Worm (Caenorhabditis elegans) whole organism, L3 larva: Measurements from ENCODE around the gene smrc-1.

ENCODE experiments used
- R02D3.7 ChIP-seq: fragments of 150-350 bp; optimal IDR thresholded peaks from 2 replicates; lab custom pipeline; 2014; ENCODE audit warnings: missing biosample characterization, missing genetic modification characterization
- ZK546.5 ChIP-seq: sonication (generic microtip); optimal IDR thresholded peaks from 2 replicates; lab custom pipeline; 2017; ENCODE audit warnings: missing biosample characterization, missing genetic modification characterization
- aly-2 ChIP-seq: fragments of 150-350 bp; optimal IDR thresholded peaks from 2 replicates; lab custom pipeline; 2014; ENCODE audit warnings: missing biosample characterization, missing genetic modification characterization
- ama-1 ChIP-seq: fragments of 150-350 bp; optimal IDR thresholded peaks from 2 replicates; lab custom pipeline; 2018
- ceh-16 ChIP-seq: sonication (generic microtip); optimal IDR thresholded peaks from 2 replicates; lab custom pipeline; 2017; ENCODE audit warnings: missing biosample characterization, missing genetic modification characterization
- ceh-82 ChIP-seq: fragments of 150-350 bp; optimal IDR thresholded peaks from 2 replicates; lab custom pipeline; 2014; ENCODE audit warnings: missing biosample characterization, missing genetic modification characterization
- daf-12 ChIP-seq: fragments of 150-350 bp; optimal IDR thresholded peaks from 2 replicates; lab custom pipeline; 2014; ENCODE audit warnings: missing biosample characterization, missing genetic modification reagents, missing genetic modification characterization
- egl-5 ChIP-seq: fragments of 150-350 bp; optimal IDR thresholded peaks from 2 replicates; lab custom pipeline; 2017; ENCODE audit warnings: missing biosample characterization, missing genetic modification reagents, missing genetic modification characterization, inconsistent platforms
- elt-2 ChIP-seq: sonication (generic microtip); optimal IDR thresholded peaks from 2 replicates; lab custom pipeline; 2016; ENCODE audit warnings: missing genetic modification reagents, mild to moderate bottlenecking, missing genetic modification characterization, missing compliant biosample characterization
- elt-3 ChIP-seq, 3 experiments: fragments of 150-350 bp in 1 of 3; sonication (generic microtip) in 2 of 3; optimal IDR thresholded peaks; 2 replicates in 2 of 3; 4 replicates in 1 of 3; lab custom pipeline; 2014 to 2017; ENCODE audit warnings: missing biosample characterization in 3 of 3, missing genetic modification characterization in 3 of 3
- fkh-10 ChIP-seq: sonication (generic microtip); optimal IDR thresholded peaks from 2 replicates; lab custom pipeline; 2017; ENCODE audit warnings: missing biosample characterization, missing genetic modification reagents, missing genetic modification characterization
- fos-1 ChIP-seq: fragments of 150-350 bp; optimal IDR thresholded peaks from 2 replicates; lab custom pipeline; 2014; ENCODE audit warnings: missing biosample characterization, missing genetic modification characterization
- jun-1 ChIP-seq: fragments of 150-350 bp; optimal IDR thresholded peaks from 2 replicates; lab custom pipeline; 2014; ENCODE audit warnings: missing biosample characterization, missing genetic modification reagents, missing genetic modification characterization
- lin-15B ChIP-seq: fragments of 150-350 bp; optimal IDR thresholded peaks from 2 replicates; lab custom pipeline; 2014; ENCODE audit warnings: missing biosample characterization, missing genetic modification characterization
- lin-39 ChIP-seq: fragments of 150-350 bp; optimal IDR thresholded peaks from 2 replicates; lab custom pipeline; 2018; ENCODE audit warnings: missing biosample characterization, missing genetic modification reagents, missing genetic modification characterization
- lsy-12 ChIP-seq: sonication (generic microtip); optimal IDR thresholded peaks from 2 replicates; lab custom pipeline; 2016; ENCODE audit warnings: mild to moderate bottlenecking, missing genetic modification characterization, missing compliant biosample characterization
- mdl-1 ChIP-seq: fragments of 150-350 bp; optimal IDR thresholded peaks from 2 replicates; lab custom pipeline; 2014; ENCODE audit warnings: missing biosample characterization, missing genetic modification characterization
- nfya-1 ChIP-seq: sonication (generic microtip); optimal IDR thresholded peaks from 2 replicates; lab custom pipeline; 2017; ENCODE audit warnings: missing genetic modification characterization, mild to moderate bottlenecking, missing compliant biosample characterization, antibody characterized with exemption, moderate library complexity; ENCODE audit not compliant: insufficient read depth
- nhr-11 ChIP-seq: fragments of 150-350 bp; optimal IDR thresholded peaks from 2 replicates; lab custom pipeline; 2014; ENCODE audit warnings: missing biosample characterization, missing genetic modification characterization
- nhr-12 ChIP-seq: fragments of 150-350 bp; optimal IDR thresholded peaks from 2 replicates; lab custom pipeline; 2014; ENCODE audit warnings: missing biosample characterization, missing genetic modification characterization
- nhr-23 ChIP-seq: fragments of 150-350 bp; optimal IDR thresholded peaks from 2 replicates; lab custom pipeline; 2014; ENCODE audit warnings: missing biosample characterization, missing genetic modification reagents, missing genetic modification characterization
- nhr-237 ChIP-seq: fragments of 150-350 bp; optimal IDR thresholded peaks from 2 replicates; lab custom pipeline; 2014; ENCODE audit warnings: missing biosample characterization, missing genetic modification characterization
- nhr-25 ChIP-seq: sonication (generic microtip); optimal IDR thresholded peaks from 2 replicates; lab custom pipeline; 2017; ENCODE audit warnings: missing biosample characterization, missing genetic modification characterization
- nhr-43 ChIP-seq: sonication (generic microtip); optimal IDR thresholded peaks from 2 replicates; lab custom pipeline; 2016; ENCODE audit warnings: mild to moderate bottlenecking, missing genetic modification characterization, missing compliant biosample characterization; ENCODE audit not compliant: poor library complexity, severe bottlenecking
- pha-4 ChIP-seq: fragments of 150-350 bp; optimal IDR thresholded peaks from 2 replicates; lab custom pipeline; 2014; ENCODE audit warnings: missing biosample characterization, missing genetic modification reagents, missing genetic modification characterization
- pqm-1 ChIP-seq: fragments of 150-350 bp; optimal IDR thresholded peaks from 2 replicates; lab custom pipeline; 2017; ENCODE audit warnings: missing biosample characterization, missing genetic modification characterization, inconsistent platforms
- sea-2 ChIP-seq: fragments of 150-350 bp; sonication (generic microtip); optimal IDR thresholded peaks from 4 replicates; lab custom pipeline; 2014; ENCODE audit warnings: missing biosample characterization, missing genetic modification reagents, missing genetic modification characterization
- skn-1 ChIP-seq: fragments of 150-350 bp; optimal IDR thresholded peaks from 2 replicates; lab custom pipeline; 2014; ENCODE audit warnings: missing biosample characterization, missing genetic modification characterization
- tbx-2 ChIP-seq: sonication (generic microtip); optimal IDR thresholded peaks from 2 replicates; lab custom pipeline; 2016; ENCODE audit warnings: mild to moderate bottlenecking, missing genetic modification characterization, missing compliant biosample characterization
- unc-39 ChIP-seq: sonication (generic microtip); optimal IDR thresholded peaks from 4 replicates; lab custom pipeline; 2017; ENCODE audit warnings: missing biosample characterization, missing genetic modification characterization
- zag-1 ChIP-seq: fragments of 150-350 bp; optimal IDR thresholded peaks from 2 replicates; lab custom pipeline; 2014; ENCODE audit warnings: missing biosample characterization, missing genetic modification characterization
- ztf-11 ChIP-seq: fragments of 150-350 bp; optimal IDR thresholded peaks from 2 replicates; lab custom pipeline; 2014; ENCODE audit warnings: missing biosample characterization, missing genetic modification characterization

Gene smrc-1

ce11 chrIII:6381584-6382391 is 9.0 kb upstream of the smrc-1 start, which contains the start of gene znf-622:
Gene znf-622 (plus strand): TSS chrIII:6381634.
- TF ChIP-seq nhr-11 (tag; lab: Kevin White, UChicago): no peak
- no peak for TF ChIP-seq jun-1
- TF ChIP-seq lsy-12 (tag; lab: Kevin White, UChicago): no peak
- no peak for TF ChIP-seq fos-1
- TF ChIP-seq ceh-82 (tag; lab: Kevin White, UChicago): no peak
- TF ChIP-seq nhr-12 (tag; lab: Kevin White, UChicago): no peak

ce11 chrIII:6382987-6383602 is 7.6 kb upstream of the smrc-1 start, which contains the start of gene let-716:
Gene let-716 (plus strand): TSS chrIII:6383552.
- TF ChIP-seq R02D3.7 (tag; lab: Kevin White, UChicago) (no peak), nhr-12 (tag; lab: Kevin White, UChicago) (no peak), aly-2 (tag; lab: Kevin White, UChicago) (no peak), elt-2 (peak; percentile 7), unc-39 (no peak), nhr-23 (peak; percentile 22), lin-15B (peak; percentile 24), ceh-16 (tag; lab: Kevin White, UChicago) (no peak)

- TF ChIP-seq ZK546.5 (tag; lab: Kevin White, UChicago) (no peak), elt-3 (tag; optimal IDR thresholded peaks at IDR 0.05; lab: Kevin White, UChicago) (no peak), ama-1 (lab: Kevin White, UChicago) (no peak), daf-12 (tag; lab: Kevin White, UChicago) (no peak), fkh-10 (no peak), nhr-237 (tag; lab: Kevin White, UChicago) (no peak)
Observed at ce11 chrIII:6389533-6389932, 1.2 kb upstream of the smrc-1 start, which contains the start of gene C16A3.2. Gene C16A3.2 (plus strand): TSS chrIII:6389833.

ce11 chrIII:6395706-6396232 is 5.0 kb downstream of the smrc-1 start, which contains the start of gene oatr-1:
Gene oatr-1 (minus strand): TSS chrIII:6396182.
- TF ChIP-seq lsy-12 (tag; lab: Kevin White, UChicago) (no peak), lin-39 (no peak), sea-2 (GFP tag; lab: Kevin White, UChicago) (no peak), nhr-23 (no peak), ceh-82 (tag; lab: Kevin White, UChicago) (no peak), nfya-1 (tag; lab: Kevin White, UChicago) (no peak), nhr-12 (tag; lab: Kevin White, UChicago) (no peak), zag-1 (tag; lab: Kevin White, UChicago) (no peak), mdl-1 (no peak), egl-5 (tag; lab: Kevin White, UChicago) (no peak)

- TF ChIP-seq unc-39 (no peak), nhr-25 (peak; percentile 73), mdl-1 (no peak), sea-2 (GFP tag; lab: Kevin White, UChicago) (no peak), jun-1 (peak; percentile 20), nfya-1 (tag; lab: Kevin White, UChicago) (no peak), nhr-23 (no peak), pha-4 (tag; lab: Kevin White, UChicago) (peak; percentile 32), ZK546.5 (tag; lab: Kevin White, UChicago) (no peak), ztf-11 (tag; lab: Kevin White, UChicago) (no peak), aly-2 (tag; lab: Kevin White, UChicago) (no peak), nhr-43 (tag; lab: Kevin White, UChicago) (peak; percentile 70), elt-3 (tag; optimal IDR thresholded peaks at IDR 0.05; lab: Kevin White, UChicago) (peak; percentile 2 to 100 (median 82)), elt-2 (peak; percentile 95), tbx-2 (tag; lab: Kevin White, UChicago) (no peak), pqm-1 (tag; lab: Kevin White, UChicago) (peak; percentile 85), skn-1 (tag; lab: Kevin White, UChicago) (peak; percentile 11), lsy-12 (tag; lab: Kevin White, UChicago) (no peak)
Observed at ce11 chrIII:6396381-6396780, 5.6 kb downstream of the smrc-1 start.
